Fruit fly (Drosophila melanogaster) whole organism, prepupa: ENCODE measurements around the gene CG5418.

Source experiments
- Blimp-1 ChIP-seq: fragments of 200-800 bp; sonication (Bioruptor generic); optimal IDR thresholded peaks from 3 replicates; lab custom pipeline; 2017; ENCODE audit warnings: missing biosample characterization, missing genetic modification characterization, mild to moderate bottlenecking, moderate library complexity, missing genetic modification reagents
- CG11294 ChIP-seq: fragments of 200-800 bp; sonication (Bioruptor generic); IDR thresholded peaks from 2 replicates; pipeline ENCODE4 v1.3.6; 2022; ENCODE audit warnings: missing biosample characterization, missing genetic modification characterization
- CG11762 ChIP-seq: fragments of 200-800 bp; sonication (Bioruptor generic); optimal IDR thresholded peaks from 3 replicates; lab custom pipeline; 2016; ENCODE audit warnings: missing biosample characterization, missing genetic modification characterization; ENCODE audit not compliant: insufficient read depth
- CG11902 ChIP-seq: fragments of 200-800 bp; sonication (Bioruptor generic); optimal IDR thresholded peaks from 3 replicates; lab custom pipeline; 2016; ENCODE audit warnings: missing biosample characterization, missing genetic modification characterization
- CG1621 ChIP-seq: fragments of 200-800 bp; sonication (Bioruptor generic); optimal IDR thresholded peaks from 3 replicates; lab custom pipeline; 2018; ENCODE audit warnings: missing biosample characterization, mild to moderate bottlenecking, missing genetic modification characterization
- CG3032 ChIP-seq: fragments of 200-800 bp; optimal IDR thresholded peaks from 2 replicates; lab custom pipeline; 2019; ENCODE audit warnings: missing biosample characterization, mild to moderate bottlenecking, missing genetic modification characterization, moderate library complexity
- CG31627 ChIP-seq: fragments of 200-800 bp; sonication (Bioruptor generic); optimal IDR thresholded peaks from 3 replicates; lab custom pipeline; 2016; ENCODE audit warnings: missing biosample characterization, missing genetic modification characterization
- CG32006 ChIP-seq: fragments of 200-800 bp; sonication (Bioruptor generic); optimal IDR thresholded peaks from 3 replicates; lab custom pipeline; 2017; ENCODE audit warnings: missing biosample characterization, mild to moderate bottlenecking, missing genetic modification characterization
- CG34406 ChIP-seq: fragments of 200-800 bp; sonication (Bioruptor generic); optimal IDR thresholded peaks from 3 replicates; lab custom pipeline; 2016; ENCODE audit warnings: missing biosample characterization, missing genetic modification characterization
- CG4318 ChIP-seq: fragments of 200-800 bp; sonication (Bioruptor generic); optimal IDR thresholded peaks from 3 replicates; lab custom pipeline; 2017; ENCODE audit warnings: missing biosample characterization, mild to moderate bottlenecking, missing genetic modification characterization
- CG6163 ChIP-seq: fragments of 200-800 bp; sonication (Bioruptor generic); IDR thresholded peaks from 3 replicates; pipeline ENCODE4 v1.3.6; 2022; ENCODE audit warnings: missing biosample characterization, missing genetic modification characterization
- CG6854 ChIP-seq: fragments of 200-800 bp; sonication (Bioruptor generic); optimal IDR thresholded peaks from 2 replicates; lab custom pipeline; 2017; ENCODE audit warnings: missing biosample characterization, mild to moderate bottlenecking, missing genetic modification characterization
- CG7368 ChIP-seq: fragments of 200-800 bp; sonication (Bioruptor generic); optimal IDR thresholded peaks from 3 replicates; lab custom pipeline; 2016; ENCODE audit warnings: missing biosample characterization, missing genetic modification characterization
- CG8119 ChIP-seq: fragments of 200-800 bp; sonication (Bioruptor generic); IDR thresholded peaks from 3 replicates; pipeline ENCODE4 v1.3.6; 2022; ENCODE audit warnings: missing biosample characterization, missing genetic modification characterization
- CG8632 ChIP-seq: fragments of 200-800 bp; sonication (Bioruptor generic); optimal IDR thresholded peaks from 3 replicates; lab custom pipeline; 2016; ENCODE audit warnings: missing biosample characterization, missing genetic modification characterization
- CG9139 ChIP-seq: fragments of 200-800 bp; sonication (Bioruptor generic); optimal IDR thresholded peaks from 3 replicates; lab custom pipeline; 2017; ENCODE audit warnings: missing biosample characterization, mild to moderate bottlenecking, missing genetic modification characterization
- Eip75B ChIP-seq: fragments of 200-800 bp; sonication (Bioruptor generic); optimal IDR thresholded peaks from 3 replicates; lab custom pipeline; 2016; ENCODE audit warnings: missing biosample characterization, missing genetic modification characterization
- Eip78C ChIP-seq: fragments of 200-800 bp; sonication (Bioruptor generic); peaks from one replicate; lab custom pipeline; 2016; ENCODE audit warnings: missing biosample characterization, missing genetic modification characterization
- Eip93F ChIP-seq: fragments of 200-800 bp; sonication (Bioruptor generic); optimal IDR thresholded peaks from 2 replicates; lab custom pipeline; 2016; ENCODE audit warnings: missing biosample characterization, mild to moderate bottlenecking, missing genetic modification characterization
- Hr38 ChIP-seq: sonication (Bioruptor generic); optimal IDR thresholded peaks from 2 replicates; lab custom pipeline; 2016; ENCODE audit warnings: missing biosample characterization, missing genetic modification characterization
- Hr39 ChIP-seq: fragments of 200-800 bp; sonication (Bioruptor generic); optimal IDR thresholded peaks from 2 replicates; lab custom pipeline; 2016; ENCODE audit warnings: missing biosample characterization, missing genetic modification characterization
- Hr4 ChIP-seq: fragments of 200-800 bp; sonication (Bioruptor generic); optimal IDR thresholded peaks from 3 replicates; lab custom pipeline; 2016; ENCODE audit warnings: missing biosample characterization, missing genetic modification characterization
- Lpt ChIP-seq: fragments of 200-800 bp; sonication (Bioruptor generic); optimal IDR thresholded peaks from 3 replicates; lab custom pipeline; 2016; ENCODE audit warnings: missing biosample characterization, missing genetic modification characterization
- Smox ChIP-seq: fragments of 200-800 bp; sonication (Bioruptor generic); optimal IDR thresholded peaks from 3 replicates; lab custom pipeline; 2016; ENCODE audit warnings: missing biosample characterization, missing genetic modification characterization
- Sox102F ChIP-seq: fragments of 200-800 bp; sonication (Bioruptor generic); optimal IDR thresholded peaks from 2 replicates; lab custom pipeline; 2016; ENCODE audit warnings: missing biosample characterization, mild to moderate bottlenecking, missing genetic modification characterization
- Sox14 ChIP-seq: fragments of 200-800 bp; sonication (Bioruptor generic); optimal IDR thresholded peaks from 3 replicates; lab custom pipeline; 2016; ENCODE audit warnings: missing biosample characterization, missing genetic modification characterization
- Sox15 ChIP-seq: fragments of 200-800 bp; sonication (Bioruptor generic); optimal IDR thresholded peaks from 3 replicates; lab custom pipeline; 2016; ENCODE audit warnings: missing biosample characterization, missing genetic modification characterization
- achi ChIP-seq: fragments of 200-800 bp; sonication (Bioruptor generic); optimal IDR thresholded peaks from 3 replicates; lab custom pipeline; 2016; ENCODE audit warnings: missing biosample characterization, missing genetic modification characterization
- acj6 ChIP-seq: fragments of 200-800 bp; sonication (Bioruptor generic); optimal IDR thresholded peaks from 3 replicates; lab custom pipeline; 2016; ENCODE audit warnings: missing biosample characterization, missing genetic modification characterization
- eg ChIP-seq: fragments of 200-800 bp; sonication (Bioruptor generic); IDR thresholded peaks from 3 replicates; pipeline ENCODE4 v1.3.6; 2022; ENCODE audit warnings: missing biosample characterization, missing genetic modification characterization
- esn ChIP-seq: fragments of 200-800 bp; sonication (Bioruptor generic); optimal IDR thresholded peaks from 2 replicates; lab custom pipeline; 2016; ENCODE audit warnings: missing biosample characterization, mild to moderate bottlenecking, missing genetic modification characterization, moderate library complexity
- fd59A ChIP-seq: fragments of 200-800 bp; sonication (Bioruptor generic); optimal IDR thresholded peaks from 2 replicates; lab custom pipeline; 2017; ENCODE audit warnings: missing biosample characterization, mild to moderate bottlenecking, missing genetic modification characterization, missing genetic modification reagents
- fd85E ChIP-seq: fragments of 200-800 bp; sonication (Bioruptor generic); optimal IDR thresholded peaks from 3 replicates; lab custom pipeline; 2016; ENCODE audit warnings: missing biosample characterization, missing genetic modification characterization
- fkh ChIP-seq: fragments of 200-800 bp; sonication (Bioruptor generic); optimal IDR thresholded peaks from 3 replicates; lab custom pipeline; 2017; ENCODE audit warnings: missing biosample characterization, mild to moderate bottlenecking, missing genetic modification characterization, moderate library complexity
- lz ChIP-seq: fragments of 200-800 bp; sonication (Bioruptor generic); optimal IDR thresholded peaks from 3 replicates; lab custom pipeline; 2016; ENCODE audit warnings: missing biosample characterization, missing genetic modification characterization
- net ChIP-seq: fragments of 200-800 bp; sonication (Bioruptor generic); optimal IDR thresholded peaks from 3 replicates; lab custom pipeline; 2016; ENCODE audit warnings: missing biosample characterization, missing genetic modification characterization
- spab ChIP-seq: fragments of 200-800 bp; sonication (Bioruptor generic); optimal IDR thresholded peaks from 2 replicates; lab custom pipeline; 2017; ENCODE audit warnings: missing biosample characterization, mild to moderate bottlenecking, missing genetic modification characterization, missing genetic modification reagents
- ss ChIP-seq, 2 experiments: fragments of 200-800 bp; sonication (Bioruptor generic); optimal IDR thresholded peaks; 2 replicates in 1 of 2; 3 replicates in 1 of 2; lab custom pipeline; 2017 to 2018; ENCODE audit warnings: mild to moderate bottlenecking in 2 of 2, missing biosample characterization in 2 of 2, missing genetic modification characterization in 2 of 2, moderate library complexity in 1 of 2
- svp ChIP-seq: fragments of 200-800 bp; sonication (Bioruptor generic); peaks from one replicate; lab custom pipeline; 2016; ENCODE audit warnings: missing biosample characterization, missing genetic modification characterization
- topi ChIP-seq: fragments of 200-800 bp; sonication (Bioruptor generic); optimal IDR thresholded peaks from 3 replicates; lab custom pipeline; 2016; ENCODE audit warnings: missing biosample characterization, missing genetic modification characterization
- vri ChIP-seq: fragments of 200-800 bp; sonication (Bioruptor generic); optimal IDR thresholded peaks from 3 replicates; lab custom pipeline; 2016; ENCODE audit warnings: missing biosample characterization, mild to moderate bottlenecking, missing genetic modification characterization

The CG5418 gene

DNA sequence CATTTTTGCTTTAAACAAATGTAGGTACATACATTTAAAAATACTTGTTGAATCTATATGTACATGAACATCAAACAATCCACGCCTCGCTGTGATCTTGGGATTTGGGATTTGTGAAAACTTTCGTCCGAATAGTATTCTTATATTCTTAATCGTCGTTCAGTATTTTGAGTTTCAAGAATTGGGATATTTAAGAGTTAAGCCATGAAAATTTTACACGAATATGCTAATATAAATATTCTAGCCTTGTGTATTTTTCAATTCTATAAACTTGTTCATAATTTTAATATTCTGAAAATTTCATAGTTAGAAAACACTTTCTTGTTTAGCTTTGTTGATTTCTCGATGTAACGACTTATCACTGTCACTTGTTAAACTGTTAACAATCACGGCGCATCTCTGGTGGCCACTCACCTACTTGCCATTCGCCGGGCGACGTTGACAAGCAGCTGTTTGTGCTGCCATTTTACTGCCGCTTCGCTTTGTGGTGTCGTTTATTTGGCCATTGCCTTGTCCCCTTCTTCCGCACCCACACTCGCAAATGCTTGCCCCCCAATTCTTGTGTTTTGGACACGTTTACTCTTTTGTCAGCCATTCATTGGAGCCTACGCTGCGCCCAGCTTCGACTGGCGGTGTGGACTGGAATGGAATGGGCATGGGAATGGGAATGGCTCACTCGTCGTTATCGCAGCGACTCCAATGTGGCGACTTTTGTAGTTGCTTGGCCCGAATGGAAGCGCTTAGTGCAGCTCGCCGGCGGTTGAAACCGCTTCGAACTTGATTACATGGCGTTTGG, 16.9 kb downstream of the CG5418 start:
- TF ChIP-seq Smox: peak; percentile 5
- no peak for TF ChIP-seq CG32006
- TF ChIP-seq fkh (GFP tag; lab: Kevin White, UChicago): no peak
- TF ChIP-seq CG8119: no peak
- TF ChIP-seq CG11902 (GFP tag; lab: Kevin White, UChicago): no peak
- TF ChIP-seq topi (GFP tag; lab: Kevin White, UChicago): no peak
- peak; percentile 26 for TF ChIP-seq Eip75B (GFP tag; lab: Kevin White, UChicago)
- no peak for TF ChIP-seq achi
- TF ChIP-seq CG4318: no peak
- TF ChIP-seq Sox14 (GFP tag; lab: Kevin White, UChicago): peak; percentile 44
- TF ChIP-seq vri (GFP tag; lab: Kevin White, UChicago): no peak
- no peak for TF ChIP-seq CG34406 (GFP tag; lab: Kevin White, UChicago)
- TF ChIP-seq CG8632 (GFP tag; lab: Kevin White, UChicago): no peak
- TF ChIP-seq svp: peak; percentile 75
- no peak for TF ChIP-seq CG7368 (GFP tag; lab: Kevin White, UChicago)

DNA sequence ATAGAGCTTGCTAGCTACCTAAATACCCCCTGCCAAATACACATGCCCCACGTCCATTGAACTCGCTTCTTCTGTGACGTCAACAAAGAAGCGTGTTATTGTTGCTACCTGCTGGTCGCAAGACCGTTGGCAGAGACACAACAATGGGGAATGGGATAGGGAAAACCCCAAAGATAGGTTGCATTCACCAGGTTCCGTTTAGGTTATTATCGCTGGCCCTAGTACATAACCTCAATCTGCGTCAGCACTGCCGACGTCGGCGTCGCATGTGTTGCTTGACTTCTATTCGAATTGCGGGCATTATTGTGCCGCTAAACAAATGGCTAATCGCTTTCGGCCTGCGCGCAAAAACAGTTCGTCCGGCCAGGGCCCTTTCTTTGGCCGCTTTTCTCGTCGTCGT, 17.6 kb downstream of the CG5418 start:
- TF ChIP-seq Eip78C (GFP tag; lab: Kevin White, UChicago) (peak; percentile 5), Blimp-1 (GFP tag; lab: Kevin White, UChicago) (no peak)

DNA sequence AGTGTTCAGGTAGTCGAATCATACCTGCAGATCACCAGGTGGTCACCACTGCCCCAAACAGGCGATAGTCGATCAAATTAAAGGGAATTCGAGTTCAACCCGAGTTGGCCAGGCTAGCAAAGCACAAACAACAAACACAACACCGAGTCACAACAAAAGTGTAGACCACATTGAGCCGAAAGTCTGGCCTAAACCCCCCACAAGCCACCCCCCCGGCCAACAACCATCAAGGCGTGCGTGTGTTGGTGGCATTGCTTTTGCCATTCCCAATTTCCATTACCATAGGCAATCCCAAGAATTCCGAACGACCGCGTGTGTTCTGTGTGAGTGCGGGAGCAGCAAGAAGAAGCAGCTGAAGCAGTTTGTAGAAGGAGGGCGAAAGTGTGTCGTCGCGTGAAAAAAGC, 18.5 kb downstream of the CG5418 start, which contains the start of gene SC35:
Gene SC35, minus strand, starts transcription at position 131 of the 404 bp plus-strand sequence.
- TF ChIP-seq CG6854 (GFP tag; lab: Kevin White, UChicago) (peak; percentile 20), spab (GFP tag; lab: Kevin White, UChicago) (no peak), CG3032 (tag; lab: Kevin White, UChicago) (no peak), ss (GFP tag; optimal IDR thresholded peaks at IDR 0.05; lab: Kevin White, UChicago) (peak in 1 of 2 experiments; percentile 25), Sox15 (no peak)

DNA sequence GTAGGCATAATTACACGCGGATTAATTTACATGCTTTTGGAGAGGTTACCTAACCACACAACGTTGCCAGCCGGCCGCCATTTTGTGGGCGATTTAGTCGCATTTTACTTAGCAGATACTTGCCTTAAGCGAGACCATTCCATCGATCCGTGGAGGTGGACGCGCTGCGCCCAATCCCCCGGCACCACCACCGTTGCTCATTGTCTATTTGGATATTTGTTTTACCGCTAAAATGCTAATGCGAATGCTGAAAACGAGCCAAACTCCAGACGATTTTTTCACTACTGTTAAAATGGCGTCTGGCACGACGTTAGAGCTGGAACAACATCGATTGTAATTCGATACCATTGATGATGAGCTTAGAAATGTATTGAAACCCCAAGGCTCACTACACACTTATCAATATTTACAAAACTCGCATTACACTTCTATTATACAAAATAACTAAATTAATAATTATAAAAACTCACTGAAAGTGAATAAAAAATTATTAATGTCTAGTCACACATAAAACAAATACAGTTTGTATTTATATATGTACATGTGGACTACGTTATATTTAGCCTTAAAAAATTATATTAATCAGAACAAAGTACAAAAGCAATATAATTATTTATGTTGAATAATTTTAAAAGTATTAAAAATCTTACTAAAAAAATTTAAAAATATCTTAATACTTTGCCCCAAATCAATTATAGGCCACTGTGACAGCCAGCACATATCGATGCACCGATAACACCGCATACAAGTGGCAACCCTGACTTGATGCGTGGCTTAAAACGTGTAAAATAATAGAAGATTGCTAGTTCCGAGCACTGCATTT, 19.1 kb downstream of the CG5418 start, which contains the start of gene eRF3:
Gene eRF3, plus strand, starts transcription at position 741 of the 823 bp plus-strand sequence.
- peak; percentile 55 for TF ChIP-seq Smox
- TF ChIP-seq CG31627 (GFP tag; lab: Kevin White, UChicago): peak; percentile 26
- TF ChIP-seq ss (GFP tag; optimal IDR thresholded peaks at IDR 0.05; lab: Kevin White, UChicago): peak in 1 of 2 experiments; percentile 45
- TF ChIP-seq Lpt (GFP tag; lab: Kevin White, UChicago): peak; percentile 48
- TF ChIP-seq acj6 (GFP tag; lab: Kevin White, UChicago): peak; percentile 76
- peak; percentile 36 for TF ChIP-seq Sox102F
- no peak for TF ChIP-seq Hr38 (GFP tag; lab: Kevin White, UChicago)
- peak; percentile 3 for TF ChIP-seq Eip93F
- TF ChIP-seq Hr39 (GFP tag; lab: Kevin White, UChicago): peak; percentile 29
- TF ChIP-seq CG11294: peak; percentile 43; the same call in 1 of the 2 replicates
- peak; percentile 62 for TF ChIP-seq achi
- peak; percentile 49 for TF ChIP-seq CG7368 (GFP tag; lab: Kevin White, UChicago)
- peak; percentile 68 for TF ChIP-seq esn (GFP tag; lab: Kevin White, UChicago)
- peak; percentile 52; the same call in 2 of the 3 replicates for TF ChIP-seq CG6163 (GFP tag; lab: Robert Waterston, UW)
- peak; percentile 49 for TF ChIP-seq net
- TF ChIP-seq Sox15: peak; percentile 38
- no peak for TF ChIP-seq CG6854 (GFP tag; lab: Kevin White, UChicago)
- TF ChIP-seq lz (GFP tag; lab: Kevin White, UChicago): peak; percentile 29
- no peak for TF ChIP-seq CG1621 (tag; lab: Kevin White, UChicago)
- TF ChIP-seq Eip78C (GFP tag; lab: Kevin White, UChicago): peak; percentile 85
- TF ChIP-seq CG9139 (GFP tag; lab: Kevin White, UChicago): no peak
- peak; percentile 18 for TF ChIP-seq spab (GFP tag; lab: Kevin White, UChicago)
- TF ChIP-seq CG11902 (GFP tag; lab: Kevin White, UChicago): peak; percentile 39
- no peak for TF ChIP-seq Sox14 (GFP tag; lab: Kevin White, UChicago)
- TF ChIP-seq fd85E: no peak
- peak; percentile 51 for TF ChIP-seq Hr4 (GFP tag; lab: Kevin White, UChicago)
- peak; percentile 73 for TF ChIP-seq vri (GFP tag; lab: Kevin White, UChicago)
- peak; percentile 69 for TF ChIP-seq eg (GFP tag; lab: Robert Waterston, UW)
- TF ChIP-seq fd59A: no peak
- peak; percentile 51 for TF ChIP-seq topi (GFP tag; lab: Kevin White, UChicago)
- TF ChIP-seq CG32006: peak; percentile 73
- peak; percentile 14 for TF ChIP-seq CG11762 (GFP tag; lab: Kevin White, UChicago)
